Worm (Caenorhabditis elegans): ENCODE results near the gene M176.11.

Gene M176.11

ce11 chrII:9418065-9418567 is 4.0 kb upstream of the M176.11 start, which contains the start of the genes M176.4 and M176.16 (continued):
- TF ChIP-seq attf-4 (tag; optimal IDR thresholded peaks at IDR 0.05) (no peak), nhr-42 (GFP tag; IDR thresholded peaks at IDR 0.05) (no peak), F44E2.7 (GFP tag; IDR thresholded peaks at IDR 0.05) (no peak)

DNA sequence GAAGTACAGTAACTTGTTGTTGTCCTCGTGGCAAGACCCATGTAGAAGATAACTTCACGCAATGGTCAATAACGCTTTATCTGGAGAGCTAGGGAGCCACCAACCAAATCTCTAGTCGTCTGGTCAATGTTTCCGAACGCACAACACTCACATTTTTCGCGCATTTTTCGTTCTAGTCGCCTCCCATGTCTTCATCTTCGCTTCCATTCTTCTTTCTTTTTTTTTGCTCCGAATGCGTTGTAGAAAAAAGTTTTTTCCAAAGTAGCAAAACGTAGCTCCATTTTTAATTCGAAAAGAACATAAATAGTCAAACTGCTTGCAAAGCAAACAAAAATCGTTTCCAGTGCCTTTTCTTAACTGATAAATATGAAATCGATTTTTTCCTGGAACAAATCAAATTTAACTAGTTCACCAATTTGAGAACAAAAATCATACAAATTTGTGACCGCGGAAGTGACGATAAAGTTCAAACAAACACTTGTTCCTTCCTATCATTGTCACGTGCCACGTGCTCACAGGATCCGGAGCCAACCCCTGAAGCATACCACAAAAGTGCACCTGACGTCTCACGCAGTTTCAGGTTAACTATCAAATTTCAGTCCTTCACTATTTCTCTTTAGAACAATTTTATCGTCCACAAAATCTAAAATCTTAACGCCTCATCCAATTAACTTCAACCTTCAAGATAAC is 3.1 kb upstream of the M176.11 start:
- peak in 1 of 2 experiments; percentile 91 for TF ChIP-seq unc-62 (GFP tag; optimal IDR thresholded peaks at IDR 0.05 in 1 of 2)
- TF ChIP-seq unc-62 (tag; optimal IDR thresholded peaks at IDR 0.05) = no peak
- TF ChIP-seq nhr-28 (tag; optimal IDR thresholded peaks at IDR 0.05) = peak; percentile 37
- TF ChIP-seq Y75B8A.6 (GFP tag; IDR thresholded peaks at IDR 0.05) = no peak
- TF ChIP-seq zag-1 (tag; optimal IDR thresholded peaks at IDR 0.05) = no peak
- no peak for TF ChIP-seq jun-1 (tag; optimal IDR thresholded peaks at IDR 0.05)
- TF ChIP-seq hlh-11 (tag; optimal IDR thresholded peaks at IDR 0.05) = peak; percentile 3
- no peak for TF ChIP-seq nhr-10 (tag; optimal IDR thresholded peaks at IDR 0.05)
- peak; percentile 58 for TF ChIP-seq dmd-6 (GFP tag; IDR thresholded peaks at IDR 0.05)
- TF ChIP-seq nhr-42 (GFP tag; IDR thresholded peaks at IDR 0.05) = no peak
- TF ChIP-seq nhr-25 (tag; optimal IDR thresholded peaks at IDR 0.05; ENCODE audit: borderline replicate concordance, insufficient read depth) = no peak
- TF ChIP-seq tag-97 (GFP tag; IDR thresholded peaks at IDR 0.05) = no peak
- TF ChIP-seq zip-2 (tag; optimal IDR thresholded peaks at IDR 0.05) = no peak
- TF ChIP-seq php-3 (GFP tag; IDR thresholded peaks at IDR 0.05) = no peak
- TF ChIP-seq hlh-30 (tag; optimal IDR thresholded peaks at IDR 0.05; ENCODE audit: insufficient read depth) = peak; percentile 24
- TF ChIP-seq daf-16 (GFP tag; optimal IDR thresholded peaks at IDR 0.05) = no peak
- peak; percentile 10 for TF ChIP-seq daf-16 (tag; optimal IDR thresholded peaks at IDR 0.05)
- TF ChIP-seq nhr-77 (tag; optimal IDR thresholded peaks at IDR 0.05) = no peak
- no peak for TF ChIP-seq dmd-9 (GFP tag; IDR thresholded peaks at IDR 0.05)
- TF ChIP-seq F49E8.2 (tag; optimal IDR thresholded peaks at IDR 0.05; ENCODE audit: borderline replicate concordance) = no peak
- TF ChIP-seq saeg-2 (GFP tag; IDR thresholded peaks at IDR 0.05) = no peak
- TF ChIP-seq ceh-20 (GFP tag; IDR thresholded peaks at IDR 0.05) = no peak

DNA sequence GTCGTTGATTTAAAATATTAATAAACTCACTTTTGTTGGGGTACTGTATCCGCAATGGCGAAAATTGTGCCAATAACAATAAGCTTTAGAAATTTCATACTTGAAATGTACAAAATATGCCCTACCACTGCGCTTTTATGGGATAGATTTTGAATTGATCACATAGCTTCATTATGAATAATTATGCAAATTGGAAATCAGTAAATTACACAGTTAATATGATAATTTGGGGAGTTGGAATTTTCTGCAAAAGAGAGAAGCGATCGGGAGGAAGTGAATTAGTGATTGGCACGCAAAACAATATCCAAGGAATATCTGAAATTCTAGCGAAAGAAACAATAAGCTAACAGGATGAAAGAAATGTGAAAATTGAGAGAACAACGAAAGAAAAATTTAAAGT is 4.0 kb downstream of the M176.11 start, which contains the start of gene M176.10:
Gene M176.10, minus strand, starts transcription at position 101 of the 400 bp plus-strand sequence.
- TF ChIP-seq madf-9 (GFP tag; conservative IDR thresholded peaks at IDR 0.05) (no peak), dmd-9 (GFP tag; IDR thresholded peaks at IDR 0.05) (no peak), skn-1 (tag; optimal IDR thresholded peaks at IDR 0.05) (no peak), ceh-32 (tag; optimal IDR thresholded peaks at IDR 0.05; ENCODE audit: poor library complexity) (no peak), mxl-3 (GFP tag; optimal IDR thresholded peaks at IDR 0.05) (no peak), unc-62 (GFP tag; optimal IDR thresholded peaks at IDR 0.05 in 1 of 2) (no peak), unc-62 (tag; optimal IDR thresholded peaks at IDR 0.05) (no peak), nhr-25 (tag; optimal IDR thresholded peaks at IDR 0.05; ENCODE audit: borderline replicate concordance, insufficient read depth) (no peak), dve-1 (tag; optimal IDR thresholded peaks at IDR 0.05; ENCODE audit: insufficient read depth) (no peak), spr-1 (tag; optimal IDR thresholded peaks at IDR 0.05) (no peak), F37D6.2 (tag; optimal IDR thresholded peaks at IDR 0.05) (no peak), saeg-2 (GFP tag; IDR thresholded peaks at IDR 0.05) (no peak), tag-97 (GFP tag; IDR thresholded peaks at IDR 0.05) (no peak), lim-7 (GFP tag; IDR thresholded peaks at IDR 0.05) (no peak), ceh-62 (tag; optimal IDR thresholded peaks at IDR 0.05) (no peak), nhr-28 (tag; optimal IDR thresholded peaks at IDR 0.05) (no peak)

ce11 chrII:9427644-9428043 is 5.6 kb downstream of the M176.11 start, which contains the start of gene M176.5:
Gene M176.5, minus strand, starts transcription at chrII:9427744.
- peak in 1 of 2 experiments; percentile 44 for TF ChIP-seq unc-62 (GFP tag; optimal IDR thresholded peaks at IDR 0.05 in 1 of 2)
- TF ChIP-seq unc-62 (tag; optimal IDR thresholded peaks at IDR 0.05) = no peak
- TF ChIP-seq mdl-1 (tag; optimal IDR thresholded peaks at IDR 0.05) = no peak
- TF ChIP-seq nhr-11 (tag; optimal IDR thresholded peaks at IDR 0.05) = no peak
- TF ChIP-seq hlh-11 (tag; optimal IDR thresholded peaks at IDR 0.05) = no peak
- no peak for TF ChIP-seq pha-4 (GFP tag; IDR thresholded peaks at IDR 0.05)
- TF ChIP-seq pha-4 (tag; optimal IDR thresholded peaks at IDR 0.05) = peak; percentile 42
- TF ChIP-seq nhr-42 (GFP tag; IDR thresholded peaks at IDR 0.05) = no peak
- no peak for TF ChIP-seq lin-38 (GFP tag; IDR thresholded peaks at IDR 0.05)

Measured in whole organism, L4 larva.